Worm (Caenorhabditis elegans) whole organism, L4 larva: ENCODE results near the gene zip-5.

ENCODE experiments used
- D1046.2 ChIP-seq: fragments of 200-800 bp; sonication (Bioruptor generic); IDR thresholded peaks from 2 replicates; pipeline ENCODE4 v1.3.6; 2022; ENCODE audit warnings: missing genetic modification characterization, missing compliant biosample characterization
- ZK337.2 ChIP-seq: fragments of 200-800 bp; sonication (Bioruptor generic); IDR thresholded peaks from 2 replicates; pipeline ENCODE4 v1.3.6; 2022; ENCODE audit warnings: missing genetic modification reagents, missing genetic modification characterization, missing compliant biosample characterization
- ZK546.5 ChIP-seq, 2 experiments: sonication (generic microtip); optimal IDR thresholded peaks; 2 replicates each; lab custom pipeline; 2017; ENCODE audit warnings: missing biosample characterization in 2 of 2, missing genetic modification characterization in 2 of 2
- aha-1 ChIP-seq: fragments of 150-350 bp; peaks from one replicate; lab custom pipeline; 2014; ENCODE audit warnings: missing biosample characterization, missing genetic modification characterization
- aly-2 ChIP-seq: sonication (generic microtip); optimal IDR thresholded peaks from 2 replicates; lab custom pipeline; 2018; ENCODE audit warnings: missing biosample characterization, missing genetic modification characterization
- ama-1 ChIP-seq: fragments of 150-350 bp; optimal IDR thresholded peaks from 2 replicates; lab custom pipeline; 2014; ENCODE audit warnings: inconsistent platforms, mixed read lengths
- ces-1 ChIP-seq: fragments of 150-350 bp; sonication (generic microtip); optimal IDR thresholded peaks from 4 replicates; lab custom pipeline; 2014; ENCODE audit warnings: missing biosample characterization, missing genetic modification reagents, missing genetic modification characterization
- daf-16 ChIP-seq, 3 experiments: sonication (generic microtip); optimal IDR thresholded peaks; 2 replicates each; lab custom pipeline; 2016 to 2017; ENCODE audit warnings: missing genetic modification characterization in 3 of 3, missing genetic modification reagents in 3 of 3, mild to moderate bottlenecking in 2 of 3, missing compliant biosample characterization in 2 of 3, missing biosample characterization in 1 of 3, moderate library complexity in 1 of 3
- daf-19 ChIP-seq: fragments of 200-800 bp; sonication (Bioruptor generic); conservative IDR thresholded peaks from 2 replicates; pipeline ENCODE4 v1.3.6; 2022; ENCODE audit warnings: missing genetic modification characterization, missing compliant biosample characterization
- dmd-6 ChIP-seq: fragments of 200-800 bp; sonication (Bioruptor generic); IDR thresholded peaks from 2 replicates; pipeline ENCODE4 v1.3.6; 2022; ENCODE audit warnings: missing genetic modification reagents, missing genetic modification characterization, missing compliant biosample characterization
- duxl-1 ChIP-seq: sonication (generic microtip); optimal IDR thresholded peaks from 2 replicates; lab custom pipeline; 2016; ENCODE audit warnings: mild to moderate bottlenecking, missing genetic modification characterization, moderate library complexity, missing compliant biosample characterization; ENCODE audit not compliant: poor library complexity
- dve-1 ChIP-seq: sonication (generic microtip); optimal IDR thresholded peaks from 2 replicates; lab custom pipeline; 2017; ENCODE audit warnings: antibody characterized with exemption, mild to moderate bottlenecking, missing genetic modification characterization, missing compliant biosample characterization; ENCODE audit not compliant: insufficient read depth
- egl-27 ChIP-seq: sonication (generic microtip); optimal IDR thresholded peaks from 3 replicates; lab custom pipeline; 2017; ENCODE audit warnings: missing biosample characterization, missing genetic modification reagents, missing genetic modification characterization
- hlh-11 ChIP-seq: fragments of 200-800 bp; sonication (Bioruptor generic); optimal IDR thresholded peaks from 2 replicates; lab custom pipeline; 2018; ENCODE audit warnings: mild to moderate bottlenecking, missing genetic modification characterization, missing compliant biosample characterization
- hlh-30 ChIP-seq: sonication (generic microtip); optimal IDR thresholded peaks from 2 replicates; lab custom pipeline; 2017; ENCODE audit warnings: antibody characterized with exemption, mild to moderate bottlenecking, missing genetic modification characterization, missing compliant biosample characterization; ENCODE audit not compliant: insufficient read depth
- lin-29 ChIP-seq: fragments of 200-800 bp; sonication (Bioruptor generic); IDR thresholded peaks from 2 replicates; pipeline ENCODE4 v1.3.6; 2022; ENCODE audit warnings: missing genetic modification reagents, missing genetic modification characterization, missing compliant biosample characterization
- mxl-3 ChIP-seq: fragments of 200-800 bp; sonication (Bioruptor generic); optimal IDR thresholded peaks from 2 replicates; lab custom pipeline; 2018; ENCODE audit warnings: mild to moderate bottlenecking, missing genetic modification characterization, missing compliant biosample characterization
- nhr-111 ChIP-seq: fragments of 200-800 bp; sonication (Bioruptor generic); optimal IDR thresholded peaks from 2 replicates; lab custom pipeline; 2018; ENCODE audit warnings: mild to moderate bottlenecking, missing genetic modification characterization, missing compliant biosample characterization
- nhr-237 ChIP-seq: sonication (generic microtip); optimal IDR thresholded peaks from 2 replicates; lab custom pipeline; 2017; ENCODE audit warnings: missing biosample characterization, missing genetic modification characterization
- nhr-28 ChIP-seq: fragments of 150-350 bp; optimal IDR thresholded peaks from 2 replicates; lab custom pipeline; 2014; ENCODE audit warnings: missing biosample characterization, missing genetic modification characterization
- nhr-42 ChIP-seq: fragments of 200-800 bp; sonication (Bioruptor generic); IDR thresholded peaks from 2 replicates; pipeline ENCODE4 v1.3.6; 2022; ENCODE audit warnings: missing genetic modification characterization, missing compliant biosample characterization
- nhr-48 ChIP-seq: sonication (generic microtip); optimal IDR thresholded peaks from 2 replicates; lab custom pipeline; 2016; ENCODE audit warnings: mild to moderate bottlenecking, missing genetic modification characterization, missing compliant biosample characterization
- nhr-76 ChIP-seq: fragments of 150-350 bp; optimal IDR thresholded peaks from 2 replicates; lab custom pipeline; 2014; ENCODE audit warnings: missing biosample characterization, missing genetic modification characterization
- pqm-1 ChIP-seq: sonication (generic microtip); optimal IDR thresholded peaks from 2 replicates; lab custom pipeline; 2017; ENCODE audit warnings: missing biosample characterization, missing genetic modification characterization
- tra-1 ChIP-seq: fragments of 200-800 bp; sonication (Bioruptor generic); IDR thresholded peaks from 2 replicates; pipeline ENCODE4 v1.3.6; 2022; ENCODE audit warnings: missing genetic modification reagents, missing genetic modification characterization, missing compliant biosample characterization
- unc-62 ChIP-seq, 3 experiments: fragments of 150-350 bp in 1 of 3; sonication (generic microtip); optimal IDR thresholded peaks in 2 of 3; peaks in 1 of 3; 1 replicate in 1 of 3; 2 replicates in 2 of 3; lab custom pipeline; 2014 to 2017; ENCODE audit warnings: missing biosample characterization in 3 of 3, missing genetic modification characterization in 3 of 3, missing genetic modification reagents in 3 of 3, missing genotype in 1 of 3
- vab-7 ChIP-seq: fragments of 200-800 bp; sonication (Bioruptor generic); IDR thresholded peaks from 2 replicates; pipeline ENCODE4 v1.3.6; 2022; ENCODE audit warnings: missing genetic modification reagents, missing genetic modification characterization, missing compliant biosample characterization
- ztf-11 ChIP-seq: fragments of 150-350 bp; optimal IDR thresholded peaks from 2 replicates; lab custom pipeline; 2014; ENCODE audit warnings: missing biosample characterization, missing genetic modification characterization

zip-5 gene

ce11 chrV:13295859-13296258, 31.5 kb downstream of the zip-5 start, which contains the start of gene uig-1:
uig-1 (minus strand) TSS chrV:13295978.
- TF ChIP-seq tra-1 (no peak), lin-29 (GFP tag; lab: Robert Waterston, UW) (no peak), aly-2 (tag; lab: Kevin White, UChicago) (no peak), unc-62 (GFP tag; optimal IDR thresholded peaks at IDR 0.05 in 1 of 2; lab: Kevin White, UChicago) (peak in 1 of 2 experiments; percentile 63), unc-62 (tag; optimal IDR thresholded peaks at IDR 0.05; lab: Kevin White, UChicago) (no peak), ZK546.5 (tag; optimal IDR thresholded peaks at IDR 0.05; lab: Kevin White, UChicago) (no peak)

ce11 chrV:13297220-13297619, 32.9 kb downstream of the zip-5 start, which contains the start of gene C26E1.1:
C26E1.1 (plus strand) TSS chrV:13297520.
- TF ChIP-seq nhr-111: no peak
- no peak for TF ChIP-seq hlh-11 (tag; lab: Kevin White, UChicago)
- TF ChIP-seq daf-19 (GFP tag; lab: Robert Waterston, UW): no peak
- no peak for TF ChIP-seq nhr-42
- TF ChIP-seq ces-1 (GFP tag; lab: Kevin White, UChicago): no peak
- no peak for TF ChIP-seq nhr-237
- TF ChIP-seq nhr-76 (tag; lab: Kevin White, UChicago): no peak
- TF ChIP-seq egl-27 (tag; lab: Kevin White, UChicago): no peak
- TF ChIP-seq duxl-1 (tag; lab: Kevin White, UChicago): no peak

- TF ChIP-seq unc-62 (GFP tag; optimal IDR thresholded peaks at IDR 0.05 in 1 of 2; lab: Kevin White, UChicago): peak in 1 of 2 experiments; percentile 83
- no peak for TF ChIP-seq unc-62 (tag; optimal IDR thresholded peaks at IDR 0.05; lab: Kevin White, UChicago)
- TF ChIP-seq ZK337.2: no peak
- TF ChIP-seq daf-16 (GFP tag; optimal IDR thresholded peaks at IDR 0.05; lab: Kevin White, UChicago): peak in 1 of 2 experiments; percentile 93
- TF ChIP-seq daf-16 (tag; optimal IDR thresholded peaks at IDR 0.05; lab: Kevin White, UChicago): no peak
Observed at ce11 chrV:13298706-13299105, 34.4 kb downstream of the zip-5 start.

DNA sequence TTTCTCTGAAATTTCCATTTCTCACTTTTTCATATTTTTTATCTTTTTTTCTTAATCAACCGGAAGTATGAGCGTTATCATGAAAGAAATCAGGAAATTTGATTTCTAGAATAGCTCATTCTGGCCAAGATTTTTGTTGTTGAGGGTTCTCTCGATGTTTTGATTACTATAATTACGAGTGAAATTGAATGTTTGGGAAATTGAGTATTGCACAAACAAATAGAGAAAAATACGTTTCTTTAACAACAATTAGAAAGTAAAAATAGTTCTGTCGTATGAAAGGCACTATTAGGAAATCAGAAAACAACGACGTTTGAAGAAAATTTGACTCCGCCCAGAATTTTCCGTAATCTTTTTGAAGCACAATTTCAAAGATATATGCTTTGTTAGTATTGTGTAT, 35.1 kb downstream of the zip-5 start:
- TF ChIP-seq D1046.2: no peak
- no peak for TF ChIP-seq vab-7 (GFP tag; lab: Robert Waterston, UW)
- TF ChIP-seq, all 104 proteins: peak for 0

DNA sequence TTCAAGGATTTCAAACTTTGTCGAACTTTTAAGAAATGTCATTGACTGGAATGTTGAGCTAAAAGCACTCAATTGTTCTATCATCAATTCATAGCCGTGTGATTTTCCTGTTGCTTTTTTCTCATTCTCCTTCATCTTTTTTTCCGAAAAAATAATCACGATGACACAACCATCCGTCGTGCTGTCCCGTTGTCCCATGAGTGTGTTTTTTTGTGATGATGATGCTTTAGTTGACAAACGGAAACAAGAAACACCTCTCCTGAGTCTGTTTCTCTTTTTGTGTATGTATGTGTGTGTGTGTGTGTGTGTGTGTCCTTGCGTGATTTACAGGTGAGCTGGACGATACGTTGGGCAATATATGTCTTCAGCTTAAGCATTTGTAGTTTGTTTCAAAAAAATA, 36.1 kb downstream of the zip-5 start:
- peak; percentile 19 for TF ChIP-seq nhr-28 (tag; lab: Kevin White, UChicago)
- TF ChIP-seq daf-16 (GFP tag; optimal IDR thresholded peaks at IDR 0.05; lab: Kevin White, UChicago): peak in 1 of 2 experiments; percentile 84
- TF ChIP-seq daf-16 (tag; optimal IDR thresholded peaks at IDR 0.05; lab: Kevin White, UChicago): no peak
- TF ChIP-seq ztf-11 (tag; lab: Kevin White, UChicago): no peak
- TF ChIP-seq aha-1 (tag; lab: Kevin White, UChicago): peak; percentile 89
- TF ChIP-seq hlh-30 (tag; lab: Kevin White, UChicago): peak; percentile 74
- 0 out of 2 replicates have a peak, but pooled peaks have one; percentile 15 for TF ChIP-seq tra-1
- TF ChIP-seq ama-1 (lab: Kevin White, UChicago): no peak
- TF ChIP-seq, all 104 proteins: peak for 5

DNA sequence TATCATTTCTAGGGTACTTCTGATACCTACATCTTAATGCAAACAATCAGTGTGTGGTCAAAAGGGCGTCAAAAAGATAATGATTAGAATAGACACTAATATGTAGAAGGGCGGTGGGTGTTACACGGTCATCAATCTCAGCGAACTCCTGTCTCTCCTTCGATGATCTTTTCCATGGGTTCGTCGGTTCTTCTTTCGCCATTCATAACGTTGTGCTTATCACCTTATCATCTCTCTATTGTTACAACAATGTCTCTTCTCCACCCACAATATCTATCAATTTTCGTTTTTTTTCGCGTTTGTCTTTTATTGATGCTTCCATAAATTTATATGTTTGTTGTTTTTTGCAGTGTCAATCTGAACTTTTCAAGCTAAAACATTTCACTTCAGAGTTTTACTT, 37.1 kb downstream of the zip-5 start, which contains the start of gene ceh-79:
Gene ceh-79, plus strand, starts transcription at position 391 of the 400 bp plus-strand sequence.
- peak; percentile 36 for TF ChIP-seq pqm-1 (tag; lab: Kevin White, UChicago)
- TF ChIP-seq hlh-30 (tag; lab: Kevin White, UChicago): peak; percentile 28
- peak; percentile 1 for TF ChIP-seq mxl-3
- TF ChIP-seq dve-1: peak; percentile 3
- TF ChIP-seq nhr-28 (tag; lab: Kevin White, UChicago): peak; percentile 59
- no peak; the same call in 1 of the 2 replicates for TF ChIP-seq dmd-6 (GFP tag; lab: Robert Waterston, UW)
- TF ChIP-seq nhr-48: no peak
- TF ChIP-seq hlh-11 (tag; lab: Kevin White, UChicago): peak; percentile 35
